Worm (Caenorhabditis elegans) whole organism, young adult: ENCODE results near the gene acy-3.
A peak's percentile ranks its signal among the peaks of the same experiment; 100 is the strongest.

Experiments used
- C06A6.2 ChIP-seq: fragments of 200-800 bp; sonication (Bioruptor generic); conservative IDR thresholded peaks from 2 replicates; pipeline ENCODE4 v1.3.6; 2022; ENCODE audit warnings: missing genetic modification characterization, missing compliant biosample characterization
- F10E7.11 ChIP-seq: sonication (generic microtip); optimal IDR thresholded peaks from 2 replicates; lab custom pipeline; 2017; ENCODE audit warnings: mild to moderate bottlenecking, missing genetic modification characterization, moderate library complexity, missing compliant biosample characterization
- F23B12.7 ChIP-seq: sonication (generic microtip); optimal IDR thresholded peaks from 2 replicates; lab custom pipeline; 2017; ENCODE audit warnings: missing genetic modification characterization, mild to moderate bottlenecking, missing compliant biosample characterization, antibody characterized with exemption, moderate library complexity; ENCODE audit not compliant: insufficient read depth
- F37B4.10 ChIP-seq: fragments of 200-800 bp; sonication (Bioruptor generic); IDR thresholded peaks from 2 replicates; pipeline ENCODE4 v1.3.6; 2022; ENCODE audit warnings: missing genetic modification characterization, missing compliant biosample characterization
- F49E8.2 ChIP-seq: sonication (generic microtip); optimal IDR thresholded peaks from 3 replicates; lab custom pipeline; 2017; ENCODE audit warnings: missing genetic modification characterization, mild to moderate bottlenecking, missing compliant biosample characterization, antibody characterized with exemption, moderate library complexity; ENCODE audit not compliant: insufficient read depth
- Y53F4B.3 ChIP-seq: fragments of 200-800 bp; sonication (Bioruptor generic); IDR thresholded peaks from 2 replicates; pipeline ENCODE4 v1.3.6; 2022; ENCODE audit warnings: missing genetic modification reagents, missing genetic modification characterization, missing compliant biosample characterization
- akir-1 ChIP-seq: fragments of 200-800 bp; sonication (Bioruptor generic); optimal IDR thresholded peaks from 2 replicates; lab custom pipeline; 2018; ENCODE audit warnings: mild to moderate bottlenecking, missing genetic modification characterization, moderate library complexity, missing compliant biosample characterization
- athp-1 ChIP-seq: sonication (generic microtip); optimal IDR thresholded peaks from 2 replicates; lab custom pipeline; 2017; ENCODE audit warnings: mild to moderate bottlenecking, missing genetic modification characterization, missing compliant biosample characterization
- attf-3 ChIP-seq: fragments of 200-800 bp; sonication (Bioruptor generic); conservative IDR thresholded peaks from 2 replicates; pipeline ENCODE4 v1.3.6; 2022; ENCODE audit warnings: missing genetic modification reagents, missing genetic modification characterization, missing compliant biosample characterization
- cebp-1 ChIP-seq, 2 experiments: fragments of 200-800 bp in 1 of 2; sonication (Bioruptor generic) in 1 of 2; sonication (generic microtip) in 1 of 2; IDR thresholded peaks in 1 of 2; optimal IDR thresholded peaks in 1 of 2; 2 replicates each; pipeline versions ENCODE4 v1.3.6 to Lab custom; 2017 to 2022; ENCODE audit warnings: missing compliant biosample characterization in 2 of 2, missing genetic modification characterization in 2 of 2, mild to moderate bottlenecking in 1 of 2, missing genetic modification reagents in 1 of 2, moderate library complexity in 1 of 2
- ceh-27 ChIP-seq: fragments of 200-800 bp; sonication (Bioruptor generic); optimal IDR thresholded peaks from 2 replicates; lab custom pipeline; 2018; ENCODE audit warnings: mild to moderate bottlenecking, missing genetic modification characterization, moderate library complexity, missing compliant biosample characterization
- ceh-40 ChIP-seq: fragments of 200-800 bp; sonication (Bioruptor generic); IDR thresholded peaks from 2 replicates; pipeline ENCODE4 v1.3.6; 2022; ENCODE audit warnings: missing genetic modification characterization, missing compliant biosample characterization
- die-1 ChIP-seq: sonication (generic microtip); optimal IDR thresholded peaks from 2 replicates; lab custom pipeline; 2016; ENCODE audit warnings: missing genotype, mild to moderate bottlenecking, missing genetic modification characterization, missing compliant biosample characterization
- efl-1 ChIP-seq: fragments of 150-350 bp; optimal IDR thresholded peaks from 2 replicates; lab custom pipeline; 2014; ENCODE audit warnings: missing biosample characterization, missing genetic modification reagents, missing genetic modification characterization
- egl-44 ChIP-seq: fragments of 200-800 bp; sonication (Bioruptor generic); IDR thresholded peaks from 2 replicates; pipeline ENCODE4 v1.3.6; 2022; ENCODE audit warnings: missing genetic modification reagents, missing genetic modification characterization, missing compliant biosample characterization
- egrh-3 ChIP-seq: fragments of 200-800 bp; sonication (Bioruptor generic); IDR thresholded peaks from 2 replicates; pipeline ENCODE4 v1.3.6; 2022; ENCODE audit warnings: missing genetic modification reagents, missing genetic modification characterization, missing compliant biosample characterization
- ets-4 ChIP-seq: fragments of 200-800 bp; sonication (Bioruptor generic); optimal IDR thresholded peaks from 2 replicates; lab custom pipeline; 2018; ENCODE audit warnings: mild to moderate bottlenecking, missing genetic modification characterization, missing compliant biosample characterization
- fkh-3 ChIP-seq: sonication (generic microtip); optimal IDR thresholded peaks from 2 replicates; lab custom pipeline; 2016; ENCODE audit warnings: mild to moderate bottlenecking, missing genetic modification characterization, missing compliant biosample characterization
- hlh-12 ChIP-seq: sonication (generic microtip); optimal IDR thresholded peaks from 2 replicates; lab custom pipeline; 2016; ENCODE audit warnings: missing genetic modification characterization, missing compliant biosample characterization
- hmg-1.2 ChIP-seq: fragments of 200-800 bp; sonication (Bioruptor generic); IDR thresholded peaks from 2 replicates; pipeline ENCODE4 v1.3.6; 2022; ENCODE audit warnings: missing genetic modification reagents, missing genetic modification characterization, missing compliant biosample characterization
- lin-35 ChIP-seq, 3 experiments: fragments of 150-350 bp in 2 of 3; sonication (generic microtip) in 1 of 3; optimal IDR thresholded peaks; 2 replicates each; lab custom pipeline; 2014 to 2018; ENCODE audit warnings: missing biosample characterization in 3 of 3, missing genetic modification characterization in 3 of 3, missing genetic modification reagents in 3 of 3
- lin-40 ChIP-seq: sonication (generic microtip); optimal IDR thresholded peaks from 2 replicates; lab custom pipeline; 2016; ENCODE audit warnings: missing genetic modification characterization, mild to moderate bottlenecking, missing compliant biosample characterization, missing genotype, missing genetic modification reagents
- madf-3 ChIP-seq: fragments of 200-800 bp; sonication (Bioruptor generic); IDR thresholded peaks from 2 replicates; pipeline ENCODE4 v1.3.6; 2022; ENCODE audit warnings: missing genetic modification reagents, missing genetic modification characterization, missing compliant biosample characterization
- madf-6 ChIP-seq: fragments of 200-800 bp; sonication (Bioruptor generic); IDR thresholded peaks from 2 replicates; pipeline ENCODE4 v1.3.6; 2022; ENCODE audit warnings: missing genetic modification reagents, missing genetic modification characterization, missing compliant biosample characterization
- madf-8 ChIP-seq: fragments of 200-800 bp; sonication (Bioruptor generic); conservative IDR thresholded peaks from 2 replicates; pipeline ENCODE4 v1.3.6; 2022; ENCODE audit warnings: missing genetic modification reagents, missing genetic modification characterization, missing compliant biosample characterization
- mcd-1 ChIP-seq: fragments of 200-800 bp; sonication (Bioruptor generic); IDR thresholded peaks from 2 replicates; pipeline ENCODE4 v1.3.6; 2022; ENCODE audit warnings: missing genetic modification reagents, missing genetic modification characterization, missing compliant biosample characterization
- mes-4 ChIP-seq: sonication (generic microtip); optimal IDR thresholded peaks from 2 replicates; lab custom pipeline; 2016; ENCODE audit warnings: missing genotype, missing genetic modification characterization, missing compliant biosample characterization
- nfya-2 ChIP-seq: fragments of 200-800 bp; sonication (Bioruptor generic); IDR thresholded peaks from 2 replicates; pipeline ENCODE4 v1.3.6; 2022; ENCODE audit warnings: missing genetic modification reagents, missing genetic modification characterization, missing compliant biosample characterization
- nhr-80 ChIP-seq: sonication (generic microtip); optimal IDR thresholded peaks from 2 replicates; lab custom pipeline; 2016; ENCODE audit warnings: missing genetic modification characterization, missing compliant biosample characterization
- nhr-90 ChIP-seq: sonication (generic microtip); optimal IDR thresholded peaks from 2 replicates; lab custom pipeline; 2016; ENCODE audit warnings: missing genotype, mild to moderate bottlenecking, missing genetic modification characterization, missing compliant biosample characterization
- rcor-1 ChIP-seq: fragments of 200-800 bp; sonication (Bioruptor generic); IDR thresholded peaks from 2 replicates; pipeline ENCODE4 v1.3.6; 2022; ENCODE audit warnings: missing genetic modification reagents, missing genetic modification characterization, missing compliant biosample characterization
- rec-8 ChIP-seq, 2 experiments: sonication (generic microtip); optimal IDR thresholded peaks; 2 replicates each; lab custom pipeline; 2016; ENCODE audit warnings: mild to moderate bottlenecking in 2 of 2, missing genetic modification characterization in 2 of 2, missing genetic modification reagents in 2 of 2, missing genotype in 2 of 2, missing biosample characterization in 1 of 2, missing compliant biosample characterization in 1 of 2, moderate library complexity in 1 of 2
- sea-2 ChIP-seq: fragments of 200-800 bp; sonication (Bioruptor generic); IDR thresholded peaks from 2 replicates; pipeline ENCODE4 v1.3.6; 2022; ENCODE audit warnings: missing genetic modification characterization, missing compliant biosample characterization
- snpc-4 ChIP-seq, 5 experiments: fragments of 150-350 bp in 1 of 5; sonication (generic microtip) in 4 of 5; optimal IDR thresholded peaks; 2 replicates each; lab custom pipeline; 2014 to 2018; ENCODE audit warnings: missing genetic modification characterization in 5 of 5, missing biosample characterization in 3 of 5, antibody characterized with exemption in 2 of 5, mild to moderate bottlenecking in 2 of 5, missing compliant biosample characterization in 2 of 5, missing genotype in 2 of 5, moderate library complexity in 2 of 5, missing genetic modification reagents in 1 of 5
- sptf-2 ChIP-seq: fragments of 200-800 bp; sonication (Bioruptor generic); optimal IDR thresholded peaks from 2 replicates; lab custom pipeline; 2018; ENCODE audit warnings: mild to moderate bottlenecking, missing genetic modification characterization, missing compliant biosample characterization
- tbp1 ChIP-seq: fragments of 200-800 bp; sonication (Bioruptor generic); optimal IDR thresholded peaks from 2 replicates; lab custom pipeline; 2018; ENCODE audit warnings: mild to moderate bottlenecking, missing genetic modification characterization, missing compliant biosample characterization
- unc-62 ChIP-seq: fragments of 150-350 bp; optimal IDR thresholded peaks from 2 replicates; lab custom pipeline; 2014; ENCODE audit warnings: missing biosample characterization, missing genetic modification reagents, missing genetic modification characterization
- zfh-2 ChIP-seq: fragments of 200-800 bp; sonication (Bioruptor generic); conservative IDR thresholded peaks from 2 replicates; pipeline ENCODE4 v1.3.6; 2022; ENCODE audit warnings: missing genetic modification reagents, missing genetic modification characterization, missing compliant biosample characterization
- zim-3 ChIP-seq: sonication (generic microtip); optimal IDR thresholded peaks from 2 replicates; lab custom pipeline; 2017; ENCODE audit warnings: mild to moderate bottlenecking, missing genetic modification characterization, moderate library complexity, missing compliant biosample characterization
- ztf-25 ChIP-seq: fragments of 200-800 bp; sonication (Bioruptor generic); IDR thresholded peaks from 2 replicates; pipeline ENCODE4 v1.3.6; 2022; ENCODE audit warnings: missing genetic modification reagents, missing genetic modification characterization, missing compliant biosample characterization
- ztf-6 ChIP-seq: fragments of 200-800 bp; sonication (Bioruptor generic); IDR thresholded peaks from 2 replicates; pipeline ENCODE4 v1.3.6; 2022; ENCODE audit warnings: missing genetic modification reagents, missing genetic modification characterization, missing compliant biosample characterization

acy-3 gene

DNA sequence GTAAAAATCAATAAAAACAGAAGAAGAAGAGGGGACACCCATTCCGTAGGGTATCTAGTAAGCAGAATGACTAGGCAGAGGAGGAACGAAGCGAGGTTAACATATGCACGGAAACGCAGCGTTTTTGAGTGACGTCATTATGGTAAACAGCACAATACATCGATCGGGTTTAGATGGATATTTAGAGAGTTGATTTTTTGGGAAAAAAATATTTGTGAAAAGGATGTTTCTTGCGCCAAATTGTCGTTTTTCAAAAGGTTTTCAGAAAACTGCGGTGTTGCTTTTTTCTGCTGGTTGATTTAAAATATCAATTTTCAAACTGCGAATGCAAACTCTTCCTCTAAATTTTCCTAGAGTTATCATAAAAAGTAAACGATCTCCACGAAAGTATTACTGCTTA lies 45.1 kb upstream of the acy-3 start, which contains the start of gene C36A4.10:
Gene C36A4.10, minus strand, starts transcription at position 101 of the 400 bp plus-strand sequence.
- TF ChIP-seq athp-1 (tag; lab: Kevin White, UChicago): no peak

DNA sequence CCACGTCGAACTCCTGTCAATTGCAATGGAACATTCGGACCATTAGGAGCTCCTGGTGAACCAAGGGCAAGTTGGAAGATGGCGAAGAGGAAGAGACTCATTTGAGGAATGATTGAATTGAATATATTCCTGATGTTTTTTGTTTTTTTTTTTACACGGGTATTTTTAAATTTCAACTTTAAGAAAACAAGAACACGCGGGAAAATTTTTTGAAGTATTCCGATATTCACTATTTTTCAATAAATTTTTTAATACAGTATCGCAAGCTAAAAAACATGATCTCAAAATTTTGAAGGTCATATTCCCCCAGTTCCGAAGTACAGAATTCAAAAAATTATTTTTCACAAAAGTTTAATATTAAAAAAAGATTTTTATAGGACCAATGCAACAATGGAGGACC lies 42.8 kb upstream of the acy-3 start, which contains the start of gene cnnm-5:
Gene cnnm-5, minus strand, starts transcription at position 101 of the 400 bp plus-strand sequence.
- TF ChIP-seq die-1 (no peak), lin-35 (GFP tag; optimal IDR thresholded peaks at IDR 0.05; lab: Kevin White, UChicago) (no peak), hlh-12 (no peak), madf-3 (GFP tag; lab: Robert Waterston, UW) (no peak), egl-44 (no peak), lin-40 (tag; lab: Kevin White, UChicago) (no peak), cebp-1 (GFP tag; IDR thresholded peaks at IDR 0.05; lab: Robert Waterston, UW) (no peak), cebp-1 (tag; optimal IDR thresholded peaks at IDR 0.05; lab: Kevin White, UChicago) (no peak), sea-2 (GFP tag; lab: Robert Waterston, UW) (no peak), F10E7.11 (no peak), mes-4 (no peak), akir-1 (GFP tag; lab: Kevin White, UChicago) (no peak), C06A6.2 (GFP tag; lab: Robert Waterston, UW) (no peak), fkh-3 (no peak), tbp1 (GFP tag; lab: Kevin White, UChicago) (no peak), nfya-2 (GFP tag; lab: Robert Waterston, UW) (no peak), nhr-90 (no peak)

DNA sequence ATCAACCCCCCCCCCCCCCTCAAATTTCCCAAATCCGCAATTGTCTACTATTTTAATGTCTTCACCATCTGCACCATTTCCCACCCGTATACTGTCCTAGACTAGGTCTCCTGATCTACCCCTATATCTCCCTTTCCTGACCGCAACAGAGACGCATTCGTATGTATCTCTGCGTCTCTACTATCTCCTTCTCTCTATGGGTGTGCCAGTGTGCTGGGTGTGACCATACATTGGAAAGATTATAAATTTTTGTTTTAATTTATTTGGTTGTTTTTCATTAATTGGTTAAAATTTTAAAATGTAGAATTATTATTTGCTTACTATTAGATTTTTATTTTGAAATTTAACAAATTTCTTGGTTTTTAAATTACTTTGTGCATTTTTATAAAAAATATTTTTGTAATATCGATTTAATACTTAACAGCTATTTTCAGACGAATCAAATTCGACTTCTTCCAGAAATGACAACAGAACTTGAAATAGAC lies 35.7 kb upstream of the acy-3 start, which contains the start of gene amx-1:
Gene amx-1, plus strand, starts transcription at position 435 of the 485 bp plus-strand sequence.
- TF ChIP-seq F49E8.2 (tag; lab: Kevin White, UChicago) (no peak), hmg-1.2 (GFP tag; lab: Robert Waterston, UW) (peak; percentile 59; the same call in 1 of the 2 replicates)

DNA sequence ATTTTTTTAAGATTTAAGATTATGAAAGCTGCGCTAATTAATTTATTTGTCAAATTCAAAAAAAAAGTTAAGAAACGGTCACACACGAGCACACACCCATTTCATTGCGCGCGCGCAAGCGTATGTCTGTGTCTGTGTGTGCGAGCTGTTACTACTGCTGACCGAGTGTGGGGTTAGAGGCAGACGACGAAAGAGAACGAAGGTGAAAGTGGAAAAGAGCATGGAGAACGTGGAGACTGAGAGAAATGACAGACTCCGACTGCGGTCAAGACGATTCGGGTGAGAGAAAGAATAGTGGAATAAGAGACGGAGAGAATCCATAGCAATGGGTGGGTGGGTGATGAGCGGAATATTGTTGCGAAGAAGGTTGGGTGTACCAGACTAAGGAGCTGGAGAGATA lies 33.9 kb upstream of the acy-3 start:
- TF ChIP-seq snpc-4 (GFP tag; optimal IDR thresholded peaks at IDR 0.05; lab: Kevin White, UChicago) (no peak), snpc-4 (tag; optimal IDR thresholded peaks at IDR 0.05; lab: Kevin White, UChicago) (peak in 3 of 4 experiments; percentile 8 to 67 (median 36)), unc-62 (no peak), F10E7.11 (no peak), zim-3 (tag; lab: Kevin White, UChicago) (no peak), attf-3 (GFP tag; lab: Robert Waterston, UW) (0 out of 2 replicates have a peak, but pooled peaks have one; percentile 23), sptf-2 (GFP tag; lab: Kevin White, UChicago) (no peak), Y53F4B.3 (no peak), efl-1 (GFP tag; lab: Kevin White, UChicago) (no peak), ets-4 (GFP tag; lab: Kevin White, UChicago) (peak; percentile 1), ztf-6 (0 out of 2 replicates have a peak, but pooled peaks have one; percentile 40), egrh-3 (GFP tag; lab: Robert Waterston, UW) (0 out of 2 replicates have a peak, but pooled peaks have one; percentile 29), ztf-25 (GFP tag; lab: Robert Waterston, UW) (no peak), madf-6 (0 out of 2 replicates have a peak, but pooled peaks have one; percentile 16), ceh-40 (GFP tag; lab: Robert Waterston, UW) (no peak), C06A6.2 (GFP tag; lab: Robert Waterston, UW) (0 out of 2 replicates have a peak, but pooled peaks have one; percentile 26), lin-35 (GFP tag; optimal IDR thresholded peaks at IDR 0.05; lab: Kevin White, UChicago) (peak in 1 of 3 experiments; percentile 55), madf-8 (GFP tag; lab: Robert Waterston, UW) (no peak), rcor-1 (GFP tag; lab: Robert Waterston, UW) (peak; percentile 48), ceh-27 (GFP tag; lab: Kevin White, UChicago) (peak; percentile 45), mcd-1 (peak; percentile 34; the same call in 1 of the 2 replicates), F37B4.10 (GFP tag; lab: Robert Waterston, UW) (no peak), zfh-2 (GFP tag; lab: Robert Waterston, UW) (peak; percentile 80), rec-8 (tag; optimal IDR thresholded peaks at IDR 0.05; lab: Kevin White, UChicago) (no peak), nhr-80 (tag; lab: Kevin White, UChicago) (peak; percentile 77), hmg-1.2 (GFP tag; lab: Robert Waterston, UW) (peak; percentile 93), F23B12.7 (no peak)
